Worm (Caenorhabditis elegans) whole organism, L1 larva: ENCODE data around the gene M01F1.8.

Source experiments
- C04F5.9 ChIP-seq: sonication (generic microtip); optimal IDR thresholded peaks from 2 replicates; lab custom pipeline; 2016; ENCODE audit warnings: missing genetic modification characterization, missing compliant biosample characterization
- C34B4.2 ChIP-seq: sonication (generic microtip); optimal IDR thresholded peaks from 2 replicates; lab custom pipeline; 2017; ENCODE audit warnings: mild to moderate bottlenecking, missing genetic modification characterization, missing compliant biosample characterization
- Y116A8C.19 ChIP-seq: sonication (generic microtip); optimal IDR thresholded peaks from 2 replicates; lab custom pipeline; 2016; ENCODE audit warnings: missing compliant biosample characterization, missing genetic modification characterization, borderline replicate concordance
- alr-1 ChIP-seq: fragments of 200-800 bp; sonication (Bioruptor generic); optimal IDR thresholded peaks from 2 replicates; lab custom pipeline; 2018; ENCODE audit warnings: borderline replicate concordance, mild to moderate bottlenecking, missing genetic modification characterization, missing compliant biosample characterization
- ama-1 ChIP-seq: fragments of 150-350 bp; optimal IDR thresholded peaks from 2 replicates; lab custom pipeline; 2014
- blmp-1 ChIP-seq: fragments of 150-350 bp; optimal IDR thresholded peaks from 2 replicates; lab custom pipeline; 2014; ENCODE audit warnings: missing biosample characterization, missing genetic modification characterization
- ceh-8 ChIP-seq: fragments of 200-800 bp; sonication (Bioruptor generic); optimal IDR thresholded peaks from 2 replicates; lab custom pipeline; 2018; ENCODE audit warnings: mild to moderate bottlenecking, missing genetic modification characterization, moderate library complexity, missing compliant biosample characterization
- ceh-82 ChIP-seq, 3 experiments: fragments of 150-350 bp in 1 of 3; sonication (generic microtip) in 2 of 3; optimal IDR thresholded peaks; 2 replicates each; lab custom pipeline; 2014 to 2017; ENCODE audit warnings: missing biosample characterization in 3 of 3, missing genetic modification characterization in 3 of 3
- dpl-1 ChIP-seq, 3 experiments: fragments of 150-350 bp in 2 of 3; sonication (generic microtip) in 1 of 3; optimal IDR thresholded peaks; 2 replicates each; lab custom pipeline; 2014 to 2017; ENCODE audit warnings: missing biosample characterization in 3 of 3, missing genetic modification characterization in 3 of 3, missing genetic modification reagents in 3 of 3
- dsc-1 ChIP-seq: sonication (generic microtip); optimal IDR thresholded peaks from 2 replicates; lab custom pipeline; 2016; ENCODE audit warnings: mild to moderate bottlenecking, missing genetic modification characterization, missing compliant biosample characterization
- efl-1 ChIP-seq, 4 experiments: fragments of 150-350 bp; optimal IDR thresholded peaks in 3 of 4; peaks in 1 of 4; 1 replicate in 1 of 4; 2 replicates in 3 of 4; lab custom pipeline; 2014; ENCODE audit warnings: missing biosample characterization in 2 of 4, missing genetic modification characterization in 2 of 4, missing genetic modification reagents in 2 of 4
- efl-3 ChIP-seq: fragments of 200-800 bp; sonication (Bioruptor generic); optimal IDR thresholded peaks from 2 replicates; lab custom pipeline; 2018; ENCODE audit warnings: mild to moderate bottlenecking, missing genetic modification characterization, missing compliant biosample characterization
- egl-13 ChIP-seq: sonication (generic microtip); optimal IDR thresholded peaks from 2 replicates; lab custom pipeline; 2016; ENCODE audit warnings: missing genotype, missing genetic modification reagents, missing genetic modification characterization, missing compliant biosample characterization
- egl-27 ChIP-seq, 2 experiments: fragments of 150-350 bp in 1 of 2; sonication (generic microtip); optimal IDR thresholded peaks; 3 replicates each; lab custom pipeline; 2017 to 2018; ENCODE audit warnings: missing biosample characterization in 2 of 2, missing genetic modification characterization in 2 of 2, missing genetic modification reagents in 2 of 2
- elt-3 ChIP-seq, 6 experiments: fragments of 150-350 bp in 1 of 6; sonication (generic microtip); optimal IDR thresholded peaks; 2 replicates each; lab custom pipeline; 2017 to 2018; ENCODE audit warnings: missing biosample characterization in 6 of 6, missing genetic modification characterization in 6 of 6, inconsistent platforms in 1 of 6
- fkh-10 ChIP-seq: sonication (generic microtip); optimal IDR thresholded peaks from 2 replicates; lab custom pipeline; 2017; ENCODE audit warnings: missing biosample characterization, missing genetic modification reagents, missing genetic modification characterization
- fkh-8 ChIP-seq: sonication (generic microtip); optimal IDR thresholded peaks from 2 replicates; lab custom pipeline; 2016; ENCODE audit warnings: mild to moderate bottlenecking, missing genetic modification characterization, missing compliant biosample characterization
- fos-1 ChIP-seq: fragments of 150-350 bp; optimal IDR thresholded peaks from 2 replicates; lab custom pipeline; 2014; ENCODE audit warnings: missing biosample characterization, missing genetic modification characterization
- grh-1 ChIP-seq: fragments of 200-800 bp; sonication (Bioruptor generic); IDR thresholded peaks from 2 replicates; pipeline ENCODE4 v1.3.6; 2022; ENCODE audit warnings: missing genetic modification reagents, missing genetic modification characterization, missing compliant biosample characterization
- irx-1 ChIP-seq: sonication (generic microtip); optimal IDR thresholded peaks from 2 replicates; lab custom pipeline; 2016; ENCODE audit warnings: missing genetic modification characterization, missing compliant biosample characterization
- jun-1 ChIP-seq: fragments of 150-350 bp; optimal IDR thresholded peaks from 2 replicates; lab custom pipeline; 2014; ENCODE audit warnings: missing biosample characterization, missing genetic modification reagents, missing genetic modification characterization
- lin-13 ChIP-seq: fragments of 150-350 bp; optimal IDR thresholded peaks from 2 replicates; lab custom pipeline; 2014; ENCODE audit warnings: missing biosample characterization, missing genetic modification reagents, missing genetic modification characterization
- lin-15B ChIP-seq: fragments of 150-350 bp; sonication (generic microtip); optimal IDR thresholded peaks from 3 replicates; lab custom pipeline; 2014; ENCODE audit warnings: missing biosample characterization, missing genetic modification characterization
- lin-39 ChIP-seq: fragments of 150-350 bp; optimal IDR thresholded peaks from 2 replicates; lab custom pipeline; 2014; ENCODE audit warnings: missing biosample characterization, missing genetic modification reagents, missing genetic modification characterization
- lir-3 ChIP-seq: sonication (generic microtip); optimal IDR thresholded peaks from 2 replicates; lab custom pipeline; 2016; ENCODE audit warnings: mild to moderate bottlenecking, missing genetic modification characterization, moderate library complexity, missing compliant biosample characterization; ENCODE audit not compliant: poor library complexity
- lsy-2 ChIP-seq, 2 experiments: fragments of 150-350 bp; optimal IDR thresholded peaks; 2 replicates each; lab custom pipeline; 2014; ENCODE audit warnings: missing biosample characterization in 2 of 2, missing genetic modification characterization in 2 of 2
- mab-9 ChIP-seq: fragments of 200-800 bp; sonication (Bioruptor generic); IDR thresholded peaks from 2 replicates; pipeline ENCODE4 v1.3.6; 2022; ENCODE audit warnings: missing genetic modification reagents, missing genetic modification characterization, missing compliant biosample characterization
- mep-1 ChIP-seq: fragments of 150-350 bp; optimal IDR thresholded peaks from 2 replicates; lab custom pipeline; 2014; ENCODE audit warnings: missing biosample characterization, missing genetic modification characterization
- nhr-11 ChIP-seq: fragments of 150-350 bp; optimal IDR thresholded peaks from 2 replicates; lab custom pipeline; 2014; ENCODE audit warnings: missing biosample characterization, missing genetic modification characterization
- nhr-237 ChIP-seq: fragments of 150-350 bp; optimal IDR thresholded peaks from 2 replicates; lab custom pipeline; 2014; ENCODE audit warnings: missing biosample characterization, missing genetic modification characterization
- nhr-28 ChIP-seq: fragments of 150-350 bp; optimal IDR thresholded peaks from 2 replicates; lab custom pipeline; 2014; ENCODE audit warnings: missing biosample characterization, missing genetic modification characterization
- nhr-47 ChIP-seq: sonication (generic microtip); optimal IDR thresholded peaks from 2 replicates; lab custom pipeline; 2016; ENCODE audit warnings: mild to moderate bottlenecking, missing genetic modification characterization, moderate library complexity, missing compliant biosample characterization
- nhr-85 ChIP-seq: sonication (generic microtip); peaks from one replicate; lab custom pipeline; 2016; ENCODE audit warnings: missing genetic modification characterization, inconsistent platforms, missing compliant biosample characterization
- pag-3 ChIP-seq: sonication (generic microtip); optimal IDR thresholded peaks from 2 replicates; lab custom pipeline; 2017; ENCODE audit warnings: missing genetic modification characterization, mild to moderate bottlenecking, missing compliant biosample characterization, antibody characterized with exemption, borderline replicate concordance; ENCODE audit not compliant: insufficient read depth
- pax-3 ChIP-seq: fragments of 200-800 bp; sonication (Bioruptor generic); optimal IDR thresholded peaks from 2 replicates; lab custom pipeline; 2018; ENCODE audit warnings: mild to moderate bottlenecking, missing genetic modification characterization, moderate library complexity, missing compliant biosample characterization
- pqm-1 ChIP-seq: sonication (generic microtip); optimal IDR thresholded peaks from 3 replicates; lab custom pipeline; 2017; ENCODE audit warnings: missing biosample characterization, missing genetic modification characterization
- sox-4 ChIP-seq: sonication (generic microtip); optimal IDR thresholded peaks from 2 replicates; lab custom pipeline; 2016; ENCODE audit warnings: missing genetic modification characterization, missing compliant biosample characterization
- swsn-7 ChIP-seq: sonication (generic microtip); optimal IDR thresholded peaks from 2 replicates; lab custom pipeline; 2016; ENCODE audit warnings: missing genetic modification characterization, missing compliant biosample characterization
- unc-98 ChIP-seq: fragments of 200-800 bp; sonication (Bioruptor generic); IDR thresholded peaks from 2 replicates; pipeline ENCODE4 v1.3.6; 2022; ENCODE audit warnings: missing genetic modification characterization, missing compliant biosample characterization
- vab-15 ChIP-seq: sonication (generic microtip); optimal IDR thresholded peaks from 2 replicates; lab custom pipeline; 2017; ENCODE audit warnings: missing genotype, mild to moderate bottlenecking, missing genetic modification characterization, missing compliant biosample characterization
- zag-1 ChIP-seq: fragments of 150-350 bp; optimal IDR thresholded peaks from 2 replicates; lab custom pipeline; 2014; ENCODE audit warnings: missing biosample characterization, missing genetic modification characterization
- ztf-11 ChIP-seq, 2 experiments: sonication (generic microtip); optimal IDR thresholded peaks; 2 replicates each; lab custom pipeline; 2016 to 2017; ENCODE audit warnings: missing genetic modification characterization in 2 of 2, missing biosample characterization in 1 of 2, missing compliant biosample characterization in 1 of 2
- ztf-4 ChIP-seq: fragments of 150-350 bp; optimal IDR thresholded peaks from 2 replicates; lab custom pipeline; 2014; ENCODE audit warnings: missing biosample characterization, missing genetic modification characterization

The M01F1.8 gene

DNA sequence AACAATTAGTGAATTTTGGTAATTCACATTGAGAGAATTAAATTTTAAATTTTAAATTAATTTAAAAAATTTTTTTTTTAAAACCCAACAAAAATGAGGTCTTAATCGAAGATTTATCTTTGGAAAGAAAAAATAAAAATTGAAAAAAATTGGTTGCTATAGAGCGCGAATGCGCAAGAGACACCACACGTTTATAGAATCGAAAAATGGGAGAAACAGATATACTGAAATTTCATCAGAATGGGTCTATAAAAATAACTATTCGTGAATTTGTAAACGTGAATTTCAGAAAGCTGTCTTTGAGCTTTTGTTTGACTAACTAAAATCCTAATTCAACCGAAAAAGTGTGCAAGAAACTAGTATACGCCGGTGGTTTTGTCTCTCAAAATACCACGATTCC, 38.1 kb upstream of the M01F1.8 start (continued):
- TF ChIP-seq jun-1 (tag; lab: Kevin White, UChicago) (peak; percentile 51), ztf-11 (tag; optimal IDR thresholded peaks at IDR 0.05; lab: Kevin White, UChicago) (peak in 1 of 2 experiments; percentile 73), blmp-1 (tag; lab: Kevin White, UChicago) (peak; percentile 33), lin-15B (peak; percentile 62), grh-1 (no peak), efl-1 (optimal IDR thresholded peaks at IDR 0.05; lab: Kevin White, UChicago) (peak; percentile 63 to 67), efl-1 (GFP tag; optimal IDR thresholded peaks at IDR 0.05 in 1 of 2; lab: Kevin White, UChicago) (peak; percentile 66 to 96), elt-3 (tag; optimal IDR thresholded peaks at IDR 0.05; lab: Kevin White, UChicago) (no peak), efl-3 (GFP tag; lab: Kevin White, UChicago) (no peak), unc-98 (GFP tag; lab: Robert Waterston, UW) (peak; percentile 70), dsc-1 (peak; percentile 65), swsn-7 (tag; lab: Kevin White, UChicago) (peak; percentile 71), nhr-47 (tag; lab: Kevin White, UChicago) (peak; percentile 85), lir-3 (tag; lab: Kevin White, UChicago) (peak; percentile 78), irx-1 (tag; lab: Kevin White, UChicago) (peak; percentile 48), nhr-11 (no peak), vab-15 (no peak), pax-3 (tag; lab: Kevin White, UChicago) (peak; percentile 85), sox-4 (tag; lab: Kevin White, UChicago) (peak; percentile 46), nhr-28 (tag; lab: Kevin White, UChicago) (no peak), pag-3 (tag; lab: Kevin White, UChicago) (no peak)

DNA sequence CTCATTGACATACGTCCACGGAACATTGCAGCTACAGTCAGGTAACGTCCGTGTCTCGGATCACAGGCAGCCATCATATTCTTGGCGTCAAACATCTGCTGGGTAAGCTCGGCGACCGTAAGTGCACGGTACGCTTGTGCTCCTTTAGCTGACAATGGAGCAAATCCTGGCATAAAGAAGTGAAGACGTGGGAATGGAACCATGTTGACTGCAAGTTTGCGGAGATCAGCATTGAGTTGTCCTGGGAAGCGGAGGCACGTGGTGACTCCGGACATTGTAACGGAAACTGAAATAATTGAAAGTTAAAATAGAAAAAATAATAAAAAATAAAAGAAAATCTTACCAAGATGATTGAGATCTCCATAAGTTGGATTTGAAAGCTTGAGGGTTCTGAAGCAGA, 37.1 kb upstream of the M01F1.8 start:
- no peak for TF ChIP-seq alr-1 (tag; lab: Kevin White, UChicago)

DNA sequence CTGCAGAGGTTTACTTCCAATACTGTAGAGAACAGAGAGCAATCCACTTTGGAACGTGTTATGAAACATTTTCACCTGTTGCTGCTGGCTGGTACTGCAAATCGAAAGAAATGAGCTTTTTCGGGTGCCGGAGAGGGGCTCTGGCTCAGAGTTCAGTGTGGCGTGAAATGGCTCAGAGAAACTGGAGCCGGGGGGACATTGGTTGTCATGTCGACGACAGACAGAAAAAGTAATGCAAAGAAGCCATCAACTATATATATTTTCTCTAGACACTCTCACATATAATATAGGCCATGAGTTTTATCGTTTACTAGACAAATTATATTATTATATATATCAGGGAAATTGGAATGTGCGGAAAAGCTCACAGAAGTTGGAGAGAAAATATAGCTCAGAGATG, 35.1 kb upstream of the M01F1.8 start, which contains the start of gene cfap-20:
Gene cfap-20 (minus strand): TSS at position 101 of the 400 bp plus-strand sequence.
- TF ChIP-seq fkh-8 (tag; lab: Kevin White, UChicago) (peak; percentile 12), mab-9 (GFP tag; lab: Robert Waterston, UW) (no peak)

DNA sequence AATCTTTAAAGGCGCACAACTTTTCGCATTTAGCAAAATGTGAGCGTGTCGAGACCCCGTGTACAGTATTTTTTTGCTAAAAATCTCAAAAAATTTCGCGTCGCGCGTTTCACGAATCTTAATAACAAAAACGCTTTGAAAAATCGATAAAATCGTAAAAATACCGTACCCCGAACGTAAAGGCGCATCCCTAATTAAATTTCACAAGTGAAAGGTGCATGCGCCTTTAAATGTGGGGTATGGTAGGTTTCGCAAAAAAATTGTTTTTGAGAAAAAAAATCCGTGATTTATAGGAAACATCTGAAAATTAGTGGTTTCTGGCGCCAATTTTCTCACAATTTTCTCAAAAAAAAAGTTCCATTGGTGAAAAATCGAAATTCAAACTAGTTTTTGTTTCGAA, 31.8 kb upstream of the M01F1.8 start:
- TF ChIP-seq egl-13 (tag; lab: Kevin White, UChicago) (no peak), ztf-4 (tag; lab: Kevin White, UChicago) (no peak), nhr-237 (tag; lab: Kevin White, UChicago) (no peak), lin-39 (tag; lab: Kevin White, UChicago) (no peak)

DNA sequence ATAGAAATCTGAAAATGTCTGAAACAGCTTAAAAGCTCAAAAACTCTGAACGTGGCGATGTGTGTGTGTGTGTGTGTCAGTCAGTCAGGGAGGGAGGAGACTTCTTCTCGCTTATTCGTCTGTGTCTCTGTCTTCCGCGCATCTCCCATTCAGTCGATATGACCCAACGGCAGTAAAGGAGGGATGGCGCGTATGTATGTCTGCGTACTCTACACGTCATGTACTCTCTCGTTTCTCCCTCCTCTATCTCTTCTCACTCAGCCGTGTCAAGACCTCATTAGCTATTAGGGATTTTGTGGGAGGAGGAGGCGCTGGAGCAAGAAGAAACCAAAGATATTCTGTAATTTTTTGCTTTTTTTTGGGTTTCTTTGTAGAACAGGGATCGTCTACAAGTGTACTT, 29.7 kb upstream of the M01F1.8 start:
- TF ChIP-seq pqm-1 (tag; lab: Kevin White, UChicago): no peak
- TF ChIP-seq swsn-7 (tag; lab: Kevin White, UChicago): peak; percentile 72
- TF ChIP-seq irx-1 (tag; lab: Kevin White, UChicago): no peak
- TF ChIP-seq lir-3 (tag; lab: Kevin White, UChicago): peak; percentile 19
- no peak for TF ChIP-seq C04F5.9 (tag; lab: Kevin White, UChicago)
- TF ChIP-seq ztf-11 (tag; optimal IDR thresholded peaks at IDR 0.05; lab: Kevin White, UChicago): peak in 1 of 2 experiments; percentile 29
- TF ChIP-seq dpl-1 (GFP tag; optimal IDR thresholded peaks at IDR 0.05; lab: Kevin White, UChicago): peak; percentile 5 to 52 (median 21)
- TF ChIP-seq egl-13 (tag; lab: Kevin White, UChicago): peak; percentile 37
- peak; percentile 73 for TF ChIP-seq nhr-47 (tag; lab: Kevin White, UChicago)
- TF ChIP-seq ceh-8: peak; percentile 25
- TF ChIP-seq lsy-2 (tag; optimal IDR thresholded peaks at IDR 0.05; lab: Kevin White, UChicago): peak; percentile 61 to 77
- no peak for TF ChIP-seq Y116A8C.19 (tag; lab: Kevin White, UChicago)
- no peak for TF ChIP-seq C34B4.2
- peak; percentile 1 for TF ChIP-seq fkh-10 (GFP tag; lab: Kevin White, UChicago)
- peak; percentile 15 for TF ChIP-seq zag-1 (tag; lab: Kevin White, UChicago)
- TF ChIP-seq ceh-82 (tag; optimal IDR thresholded peaks at IDR 0.05; lab: Kevin White, UChicago): peak; percentile 54 to 84 (median 59)
- TF ChIP-seq egl-27 (tag; optimal IDR thresholded peaks at IDR 0.05; lab: Kevin White, UChicago): peak; percentile 8 to 34
- no peak for TF ChIP-seq pag-3 (tag; lab: Kevin White, UChicago)
- no peak for TF ChIP-seq pax-3 (tag; lab: Kevin White, UChicago)
- TF ChIP-seq fos-1 (tag; lab: Kevin White, UChicago): no peak
- TF ChIP-seq ama-1: peak; percentile 18
- peak; percentile 75 for TF ChIP-seq nhr-85
- peak; percentile 82 for TF ChIP-seq mep-1
- peak; percentile 0 for TF ChIP-seq lin-13 (GFP tag; lab: Kevin White, UChicago)
